Worm (Caenorhabditis elegans) whole organism, late embryonic: Measurements from ENCODE around the gene K04A8.1.

Experiments used
- C08G9.2 ChIP-seq: sonication (generic microtip); optimal IDR thresholded peaks from 2 replicates; lab custom pipeline; 2016; ENCODE audit warnings: mild to moderate bottlenecking, missing genetic modification characterization, moderate library complexity, missing compliant biosample characterization
- C38D4.7 ChIP-seq: fragments of 200-800 bp; sonication (Bioruptor generic); optimal IDR thresholded peaks from 2 replicates; lab custom pipeline; 2018; ENCODE audit warnings: mild to moderate bottlenecking, missing genetic modification characterization, moderate library complexity, missing compliant biosample characterization
- K02D7.2 ChIP-seq: sonication (generic microtip); optimal IDR thresholded peaks from 2 replicates; lab custom pipeline; 2017; ENCODE audit warnings: mild to moderate bottlenecking, missing genetic modification characterization, missing compliant biosample characterization
- T23F11.4 ChIP-seq: fragments of 200-800 bp; sonication (Bioruptor generic); optimal IDR thresholded peaks from 2 replicates; lab custom pipeline; 2018; ENCODE audit warnings: mild to moderate bottlenecking, missing genetic modification characterization, missing compliant biosample characterization
- Y22D7AL.16 ChIP-seq: sonication (generic microtip); optimal IDR thresholded peaks from 2 replicates; lab custom pipeline; 2016; ENCODE audit warnings: missing genetic modification characterization, missing compliant biosample characterization
- ama-1 ChIP-seq: fragments of 150-350 bp; optimal IDR thresholded peaks from 2 replicates; lab custom pipeline; 2014
- ceh-14 ChIP-seq: sonication (generic microtip); optimal IDR thresholded peaks from 2 replicates; lab custom pipeline; 2016; ENCODE audit warnings: missing genotype, missing genetic modification characterization, missing compliant biosample characterization
- ceh-19 ChIP-seq: fragments of 200-800 bp; sonication (Bioruptor generic); optimal IDR thresholded peaks from 2 replicates; lab custom pipeline; 2018; ENCODE audit warnings: mild to moderate bottlenecking, missing genetic modification characterization, missing compliant biosample characterization
- ceh-2 ChIP-seq: sonication (generic microtip); optimal IDR thresholded peaks from 2 replicates; lab custom pipeline; 2016; ENCODE audit warnings: missing genotype, missing genetic modification characterization, missing compliant biosample characterization
- ceh-22 ChIP-seq: sonication (generic microtip); optimal IDR thresholded peaks from 2 replicates; lab custom pipeline; 2017; ENCODE audit warnings: missing biosample characterization, missing genetic modification characterization
- ceh-24 ChIP-seq: sonication (generic microtip); optimal IDR thresholded peaks from 2 replicates; lab custom pipeline; 2016; ENCODE audit warnings: mild to moderate bottlenecking, missing genetic modification characterization, missing compliant biosample characterization
- ceh-31 ChIP-seq: sonication (generic microtip); optimal IDR thresholded peaks from 2 replicates; lab custom pipeline; 2016; ENCODE audit warnings: missing genetic modification characterization, missing compliant biosample characterization
- ceh-34 ChIP-seq: sonication (generic microtip); optimal IDR thresholded peaks from 2 replicates; lab custom pipeline; 2016; ENCODE audit warnings: mild to moderate bottlenecking, missing genetic modification characterization, missing compliant biosample characterization
- ceh-6 ChIP-seq: fragments of 200-800 bp; sonication (Bioruptor generic); optimal IDR thresholded peaks from 2 replicates; lab custom pipeline; 2018; ENCODE audit warnings: mild to moderate bottlenecking, missing genetic modification characterization, missing compliant biosample characterization
- ceh-9 ChIP-seq: sonication (generic microtip); optimal IDR thresholded peaks from 2 replicates; lab custom pipeline; 2016; ENCODE audit warnings: mild to moderate bottlenecking, missing genetic modification characterization, inconsistent platforms, missing compliant biosample characterization
- dmd-4 ChIP-seq: sonication (generic microtip); optimal IDR thresholded peaks from 2 replicates; lab custom pipeline; 2016; ENCODE audit warnings: borderline replicate concordance, missing genetic modification characterization, missing compliant biosample characterization
- dve-1 ChIP-seq: sonication (generic microtip); optimal IDR thresholded peaks from 2 replicates; lab custom pipeline; 2017; ENCODE audit warnings: antibody characterized with exemption, mild to moderate bottlenecking, missing genetic modification characterization, missing compliant biosample characterization
- elt-4 ChIP-seq: sonication (generic microtip); optimal IDR thresholded peaks from 2 replicates; lab custom pipeline; 2016; ENCODE audit warnings: missing genetic modification characterization, missing compliant biosample characterization
- ets-4 ChIP-seq: sonication (generic microtip); optimal IDR thresholded peaks from 2 replicates; lab custom pipeline; 2016; ENCODE audit warnings: missing genetic modification characterization, missing compliant biosample characterization
- fax-1 ChIP-seq: sonication (generic microtip); optimal IDR thresholded peaks from 2 replicates; lab custom pipeline; 2016; ENCODE audit warnings: missing genotype, missing genetic modification characterization, missing compliant biosample characterization
- fkh-10 ChIP-seq: fragments of 150-350 bp; optimal IDR thresholded peaks from 2 replicates; lab custom pipeline; 2014; ENCODE audit warnings: missing biosample characterization, missing genetic modification reagents, missing genetic modification characterization
- hlh-13 ChIP-seq: fragments of 200-800 bp; sonication (Bioruptor generic); optimal IDR thresholded peaks from 2 replicates; lab custom pipeline; 2018; ENCODE audit warnings: mild to moderate bottlenecking, missing genetic modification characterization, missing compliant biosample characterization
- hlh-30 ChIP-seq: sonication (generic microtip); optimal IDR thresholded peaks from 2 replicates; lab custom pipeline; 2017; ENCODE audit warnings: antibody characterized with exemption, missing genetic modification characterization, missing compliant biosample characterization; ENCODE audit not compliant: insufficient read depth
- hlh-8 ChIP-seq: sonication (generic microtip); optimal IDR thresholded peaks from 2 replicates; lab custom pipeline; 2016; ENCODE audit warnings: missing genotype, missing genetic modification characterization, missing compliant biosample characterization
- lim-6 ChIP-seq: sonication (generic microtip); optimal IDR thresholded peaks from 2 replicates; lab custom pipeline; 2016; ENCODE audit warnings: missing genetic modification characterization, missing compliant biosample characterization
- mec-3 ChIP-seq: sonication (generic microtip); optimal IDR thresholded peaks from 2 replicates; lab custom pipeline; 2016; ENCODE audit warnings: borderline replicate concordance, missing genetic modification characterization, missing compliant biosample characterization
- nfya-1 ChIP-seq: sonication (generic microtip); optimal IDR thresholded peaks from 2 replicates; lab custom pipeline; 2017; ENCODE audit warnings: missing genetic modification characterization, mild to moderate bottlenecking, missing compliant biosample characterization, antibody characterized with exemption, moderate library complexity
- nhr-11 ChIP-seq: fragments of 150-350 bp; optimal IDR thresholded peaks from 2 replicates; lab custom pipeline; 2014; ENCODE audit warnings: missing biosample characterization, missing genetic modification characterization
- nhr-232 ChIP-seq: sonication (generic microtip); optimal IDR thresholded peaks from 2 replicates; lab custom pipeline; 2016; ENCODE audit warnings: missing genetic modification characterization, missing compliant biosample characterization
- pag-3 ChIP-seq: sonication (generic microtip); optimal IDR thresholded peaks from 2 replicates; lab custom pipeline; 2016; ENCODE audit warnings: missing compliant biosample characterization, missing genetic modification characterization, borderline replicate concordance
- pat-9 ChIP-seq: fragments of 200-800 bp; sonication (Bioruptor generic); optimal IDR thresholded peaks from 2 replicates; lab custom pipeline; 2018; ENCODE audit warnings: mild to moderate bottlenecking, missing genetic modification characterization, moderate library complexity, missing compliant biosample characterization
- pax-1 ChIP-seq: fragments of 150-350 bp; optimal IDR thresholded peaks from 2 replicates; lab custom pipeline; 2014; ENCODE audit warnings: missing biosample characterization, missing genetic modification characterization
- pha-4 ChIP-seq: fragments of 150-350 bp; optimal IDR thresholded peaks from 2 replicates; lab custom pipeline; 2018; ENCODE audit warnings: missing biosample characterization, missing genetic modification reagents, missing genetic modification characterization
- pqm-1 ChIP-seq: sonication (generic microtip); optimal IDR thresholded peaks from 2 replicates; lab custom pipeline; 2016; ENCODE audit warnings: missing genetic modification characterization, missing compliant biosample characterization
- pros-1 ChIP-seq: fragments of 150-350 bp; optimal IDR thresholded peaks from 2 replicates; lab custom pipeline; 2014; ENCODE audit warnings: missing biosample characterization, missing genetic modification reagents, missing genetic modification characterization
- ref-2 ChIP-seq: sonication (generic microtip); optimal IDR thresholded peaks from 2 replicates; lab custom pipeline; 2016; ENCODE audit warnings: missing genetic modification characterization, missing compliant biosample characterization
- sdc-2 ChIP-seq: sonication (generic microtip); optimal IDR thresholded peaks from 2 replicates; lab custom pipeline; 2016; ENCODE audit warnings: missing genotype, missing genetic modification characterization, missing compliant biosample characterization
- sox-2 ChIP-seq: fragments of 200-800 bp; sonication (Bioruptor generic); IDR thresholded peaks from 2 replicates; pipeline ENCODE4 v1.3.6; 2022; ENCODE audit warnings: missing genetic modification reagents, missing genetic modification characterization, missing compliant biosample characterization
- sox-4 ChIP-seq: sonication (generic microtip); optimal IDR thresholded peaks from 2 replicates; lab custom pipeline; 2017; ENCODE audit warnings: mild to moderate bottlenecking, missing genetic modification characterization, inconsistent platforms, missing compliant biosample characterization
- tbx-2 ChIP-seq: sonication (generic microtip); optimal IDR thresholded peaks from 2 replicates; lab custom pipeline; 2016; ENCODE audit warnings: missing genetic modification characterization, missing compliant biosample characterization
- tbx-7 ChIP-seq: sonication (generic microtip); optimal IDR thresholded peaks from 2 replicates; lab custom pipeline; 2016; ENCODE audit warnings: missing genotype, missing genetic modification characterization, missing compliant biosample characterization
- unc-86 ChIP-seq: sonication (generic microtip); optimal IDR thresholded peaks from 2 replicates; lab custom pipeline; 2016; ENCODE audit warnings: missing genetic modification characterization, missing compliant biosample characterization
- zip-5 ChIP-seq: sonication (generic microtip); optimal IDR thresholded peaks from 2 replicates; lab custom pipeline; 2016; ENCODE audit warnings: missing genetic modification characterization, missing compliant biosample characterization

The K04A8.1 gene

DNA sequence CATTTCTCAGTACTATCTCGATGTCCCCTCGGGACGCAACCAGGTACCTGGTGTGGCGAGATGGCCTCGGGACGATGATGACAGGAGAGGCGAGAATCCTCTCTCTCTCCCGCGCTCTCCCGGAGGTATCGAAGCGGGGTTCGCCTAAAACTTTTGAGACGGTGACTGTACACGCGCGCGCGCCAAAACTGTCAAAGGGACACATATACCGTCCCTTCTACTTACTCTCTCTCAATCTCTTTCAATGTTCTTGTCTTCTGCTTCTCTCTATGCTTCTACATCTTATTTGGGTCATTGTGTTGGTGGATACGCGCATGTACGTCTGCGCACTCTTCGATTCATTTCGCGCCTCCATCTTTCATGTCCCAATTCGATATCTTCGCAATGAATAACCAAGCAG is 24.3 kb upstream of the K04A8.1 start:
- TF ChIP-seq C08G9.2 (tag; lab: Kevin White, UChicago) (no peak), Y22D7AL.16 (tag; lab: Kevin White, UChicago) (no peak), pag-3 (tag; lab: Kevin White, UChicago) (no peak), T23F11.4 (peak; percentile 37), K02D7.2 (no peak), ceh-19 (GFP tag; lab: Kevin White, UChicago) (no peak), ceh-34 (tag; lab: Kevin White, UChicago) (no peak), tbx-7 (no peak), lim-6 (tag; lab: Kevin White, UChicago) (no peak), ceh-24 (tag; lab: Kevin White, UChicago) (no peak), pqm-1 (tag; lab: Kevin White, UChicago) (no peak), fax-1 (no peak), elt-4 (tag; lab: Kevin White, UChicago) (no peak), tbx-2 (tag; lab: Kevin White, UChicago) (peak; percentile 32), nhr-11 (tag; lab: Kevin White, UChicago) (no peak), nfya-1 (no peak), sox-4 (no peak), pat-9 (tag; lab: Kevin White, UChicago) (no peak), pros-1 (tag; lab: Kevin White, UChicago) (peak; percentile 58), C38D4.7 (GFP tag; lab: Kevin White, UChicago) (no peak), hlh-13 (GFP tag; lab: Kevin White, UChicago) (no peak), ref-2 (tag; lab: Kevin White, UChicago) (peak; percentile 55), fkh-10 (GFP tag; lab: Kevin White, UChicago) (no peak), zip-5 (tag; lab: Kevin White, UChicago) (no peak), ceh-9 (tag; lab: Kevin White, UChicago) (no peak), sox-2 (GFP tag; lab: Robert Waterston, UW) (no peak), pax-1 (tag; lab: Kevin White, UChicago) (no peak)

DNA sequence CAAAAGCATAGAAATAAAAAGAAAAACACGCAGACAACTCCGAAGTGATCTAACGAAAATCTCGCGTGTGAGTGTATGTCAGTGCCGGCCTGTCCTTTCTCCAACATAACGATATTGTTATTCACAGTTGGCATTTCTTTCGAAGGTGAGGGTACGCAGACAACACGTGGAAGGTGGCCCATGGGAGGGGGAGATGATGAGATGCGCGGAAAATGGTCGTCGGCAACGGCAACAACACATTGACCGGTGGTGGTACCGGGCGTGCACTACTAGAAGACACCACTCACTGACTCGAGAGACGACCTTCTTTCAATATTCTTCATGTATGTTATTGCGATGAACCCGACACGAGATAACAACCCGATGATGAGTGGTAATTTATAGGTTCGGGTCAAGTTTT is 21.1 kb upstream of the K04A8.1 start:
- TF ChIP-seq ceh-31 (tag; lab: Kevin White, UChicago) (no peak), ceh-22 (tag; lab: Kevin White, UChicago) (no peak), hlh-30 (no peak), ref-2 (tag; lab: Kevin White, UChicago) (peak; percentile 61), sdc-2 (no peak), tbx-2 (tag; lab: Kevin White, UChicago) (peak; percentile 41)
- TF ChIP-seq, all 69 proteins: peak for 2

DNA sequence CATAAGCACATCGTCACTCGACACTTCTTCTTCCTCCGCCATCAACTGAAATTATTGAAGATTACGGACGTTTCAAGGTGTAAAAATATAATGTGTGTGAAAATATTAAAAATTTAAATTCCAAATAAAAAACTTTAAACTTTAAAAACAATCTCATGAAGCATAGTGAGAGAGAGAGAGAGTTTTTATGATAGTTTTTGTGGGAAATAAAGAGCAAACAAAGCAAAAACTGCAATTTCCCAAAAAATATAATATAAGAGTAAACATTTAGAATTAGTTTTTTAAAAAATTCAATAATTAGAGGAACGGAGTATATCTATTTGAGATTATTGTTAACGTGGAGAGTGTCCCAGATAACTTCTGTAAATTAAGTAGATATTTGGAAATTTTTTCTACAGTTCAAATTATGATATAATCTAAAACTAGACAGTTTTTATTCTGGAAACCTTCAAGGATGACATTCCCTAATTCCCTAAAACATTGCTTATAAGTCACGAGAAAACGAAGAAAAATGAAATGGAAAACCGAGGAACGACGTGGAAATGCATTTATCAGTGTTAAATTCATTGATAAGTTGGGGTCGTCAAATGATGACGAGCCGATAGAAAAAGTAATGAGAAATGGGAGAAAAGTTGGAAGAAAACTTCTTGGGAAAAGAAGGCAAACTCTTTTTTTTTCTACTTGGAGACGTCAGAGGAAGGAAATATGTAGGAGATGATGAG is 19.5 kb upstream of the K04A8.1 start, which contains the start of gene dre-1:
Gene dre-1, minus strand, starts transcription at position 51 of the 722 bp plus-strand sequence.
- no peak for TF ChIP-seq unc-86 (tag; lab: Kevin White, UChicago)
- TF ChIP-seq tbx-7 = no peak
- TF ChIP-seq pha-4 (tag; lab: Kevin White, UChicago) = no peak
- no peak for TF ChIP-seq C08G9.2 (tag; lab: Kevin White, UChicago)
- no peak for TF ChIP-seq nhr-232 (tag; lab: Kevin White, UChicago)
- no peak for TF ChIP-seq ceh-6 (GFP tag; lab: Kevin White, UChicago)
- TF ChIP-seq zip-5 (tag; lab: Kevin White, UChicago) = no peak
- no peak for TF ChIP-seq ref-2 (tag; lab: Kevin White, UChicago)
- TF ChIP-seq fkh-10 (GFP tag; lab: Kevin White, UChicago) = no peak
- no peak for TF ChIP-seq ceh-2 (tag; lab: Kevin White, UChicago)
- TF ChIP-seq ets-4 (tag; lab: Kevin White, UChicago) = no peak
- TF ChIP-seq ceh-14 (tag; lab: Kevin White, UChicago) = no peak
- no peak for TF ChIP-seq dve-1
- TF ChIP-seq mec-3 (tag; lab: Kevin White, UChicago) = no peak
- TF ChIP-seq ama-1 (lab: Kevin White, UChicago) = no peak
- TF ChIP-seq dmd-4 = no peak
- TF ChIP-seq hlh-8 (tag; lab: Kevin White, UChicago) = no peak
